Worm (Caenorhabditis elegans): ENCODE data around the gene irld-24.

- TF ChIP-seq him-1 (tag; optimal IDR thresholded peaks at IDR 0.05): peak; percentile 82
- TF ChIP-seq W03F9.2 (tag; optimal IDR thresholded peaks at IDR 0.05): no peak
These were observed 30.3 kb downstream of the irld-24 start for ce11 chrX:14016698-14017097.

All from whole organism, L4/young adult.